Worm (Caenorhabditis elegans): ENCODE measurements around the gene srxa-4.

srxa-4 gene

DNA sequence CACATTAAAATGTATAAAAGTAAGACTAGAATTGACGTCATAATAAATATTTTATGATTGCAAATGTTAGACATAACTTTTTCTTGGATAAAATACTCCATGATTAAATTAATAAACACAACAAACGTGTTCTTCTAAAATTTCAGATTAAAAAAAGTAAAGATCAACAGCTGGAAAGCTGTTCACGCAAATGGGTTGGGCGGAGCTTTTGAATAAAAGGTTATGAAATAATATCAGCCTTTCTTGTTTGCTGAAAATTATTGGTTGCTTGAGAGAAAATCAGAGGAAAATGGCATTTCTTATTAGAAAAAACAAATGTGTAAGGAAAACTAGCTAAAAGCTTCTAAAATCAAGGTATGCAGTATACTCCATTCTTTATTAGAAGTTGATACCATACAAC, 32.5 kb upstream of the srxa-4 start, which contains the start of gene C02H6.3:
Gene C02H6.3 (minus strand): TSS at position 101 of the 400 bp plus-strand sequence.
- TF ChIP-seq ceh-82 (tag; optimal IDR thresholded peaks at IDR 0.05) (no peak), fkh-2 (tag; optimal IDR thresholded peaks at IDR 0.05) (no peak), elt-1 (tag; optimal IDR thresholded peaks at IDR 0.05) (no peak), zag-1 (tag; optimal IDR thresholded peaks at IDR 0.05) (no peak), pqm-1 (tag; optimal IDR thresholded peaks at IDR 0.05) (no peak), lin-15B (tag; optimal IDR thresholded peaks at IDR 0.05) (no peak), nfya-1 (tag; optimal IDR thresholded peaks at IDR 0.05; ENCODE audit: insufficient read depth) (no peak), mdl-1 (tag; optimal IDR thresholded peaks at IDR 0.05) (no peak), lsy-12 (tag; optimal IDR thresholded peaks at IDR 0.05) (no peak), ceh-16 (tag; optimal IDR thresholded peaks at IDR 0.05) (no peak), fos-1 (tag; optimal IDR thresholded peaks at IDR 0.05) (no peak), nhr-11 (tag; optimal IDR thresholded peaks at IDR 0.05) (no peak), ama-1 (optimal IDR thresholded peaks at IDR 0.05) (no peak), unc-39 (tag; optimal IDR thresholded peaks at IDR 0.05) (no peak), snpc-4 (tag; optimal IDR thresholded peaks at IDR 0.05) (no peak), ztf-11 (tag; optimal IDR thresholded peaks at IDR 0.05) (no peak), nhr-25 (tag; optimal IDR thresholded peaks at IDR 0.05) (no peak), tbx-2 (tag; optimal IDR thresholded peaks at IDR 0.05) (no peak), egl-27 (tag; optimal IDR thresholded peaks at IDR 0.05) (no peak)

DNA sequence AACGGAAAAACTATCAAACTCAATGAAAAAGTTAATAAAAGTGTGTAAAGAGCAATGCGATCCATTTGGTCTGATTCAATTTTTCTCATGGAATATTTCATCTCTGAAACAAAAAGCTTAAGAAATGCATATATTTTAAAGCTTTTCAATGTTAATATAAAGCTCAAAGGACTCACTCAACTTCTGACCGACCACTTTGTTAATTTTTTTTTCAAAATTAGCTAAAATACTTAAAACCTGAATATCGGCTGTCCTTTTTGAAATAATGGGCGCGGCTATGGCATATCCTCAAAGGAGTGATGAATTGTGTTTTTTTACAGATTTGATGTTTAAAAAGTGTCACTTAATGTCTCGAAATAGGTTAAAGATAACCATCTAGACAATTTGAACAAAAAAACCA, 30.5 kb upstream of the srxa-4 start, which contains the start of gene C02H6.1:
Gene C02H6.1 (minus strand): TSS at position 101 of the 400 bp plus-strand sequence.
- no peak for TF ChIP-seq ztf-4 (tag; optimal IDR thresholded peaks at IDR 0.05)
- no peak for TF ChIP-seq mdl-1 (tag; optimal IDR thresholded peaks at IDR 0.05)
- TF ChIP-seq jun-1 (tag; optimal IDR thresholded peaks at IDR 0.05), result no peak
- no peak for TF ChIP-seq nhr-237 (tag; optimal IDR thresholded peaks at IDR 0.05)

DNA sequence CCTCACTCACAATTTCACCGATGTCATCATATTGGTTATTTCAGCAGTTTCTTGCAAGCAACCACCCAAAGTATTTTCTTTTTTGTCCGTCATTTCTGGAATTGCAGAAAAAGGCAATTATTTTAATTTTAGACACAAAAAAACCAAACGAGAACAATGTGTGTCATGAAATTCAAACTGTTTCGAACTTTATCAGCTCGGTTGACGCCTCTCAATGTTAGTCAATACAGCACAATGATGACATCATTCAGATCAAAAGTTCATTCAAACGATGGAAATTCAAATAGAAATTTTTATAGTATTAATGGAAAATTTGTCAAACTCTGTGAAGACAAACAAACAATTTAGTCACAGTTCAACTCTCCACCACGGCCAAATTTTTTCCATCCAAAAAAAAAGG, 28.3 kb upstream of the srxa-4 start, which contains the start of gene fbxa-105:
Gene fbxa-105 (minus strand): TSS at position 97 of the 400 bp plus-strand sequence.
- TF ChIP-seq elt-2 (tag; optimal IDR thresholded peaks at IDR 0.05), result peak; percentile 60
- peak; percentile 48 for TF ChIP-seq pha-4 (tag; optimal IDR thresholded peaks at IDR 0.05)
- no peak for TF ChIP-seq eor-1 (tag; optimal IDR thresholded peaks at IDR 0.05)
- TF ChIP-seq pqm-1 (tag; optimal IDR thresholded peaks at IDR 0.05), result peak; percentile 9

DNA sequence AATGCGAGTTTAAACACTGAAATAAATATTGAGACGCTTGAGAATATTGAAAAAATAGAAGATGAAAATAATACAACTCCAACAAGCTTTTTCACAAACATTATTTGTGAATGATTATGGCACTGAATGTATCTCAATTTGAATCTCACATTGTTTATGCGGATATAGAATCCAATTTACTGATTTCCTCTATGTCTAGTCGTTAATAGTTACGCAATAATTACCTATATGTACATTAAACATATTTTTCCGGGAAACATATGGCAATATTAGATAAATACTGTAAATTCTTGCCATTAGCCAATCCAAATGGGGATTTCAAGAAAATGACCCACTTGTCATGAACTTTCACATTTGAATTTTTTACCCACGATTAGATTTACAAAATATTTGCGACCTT, 24.9 kb upstream of the srxa-4 start, which contains the start of gene srx-9:
Gene srx-9 (minus strand): TSS at position 101 of the 400 bp plus-strand sequence.
- no peak for TF ChIP-seq fos-1 (tag; optimal IDR thresholded peaks at IDR 0.05)
- no peak for TF ChIP-seq lin-39 (tag; optimal IDR thresholded peaks at IDR 0.05)
- TF ChIP-seq snpc-4 (tag; optimal IDR thresholded peaks at IDR 0.05), result no peak
- no peak for TF ChIP-seq nhr-237 (tag; optimal IDR thresholded peaks at IDR 0.05)
- TF ChIP-seq zag-1 (tag; optimal IDR thresholded peaks at IDR 0.05), result no peak
- no peak for TF ChIP-seq ama-1 (optimal IDR thresholded peaks at IDR 0.05)
- no peak for TF ChIP-seq nhr-77 (tag; optimal IDR thresholded peaks at IDR 0.05)
- TF ChIP-seq unc-39 (tag; optimal IDR thresholded peaks at IDR 0.05), result no peak
- TF ChIP-seq daf-12 (tag; optimal IDR thresholded peaks at IDR 0.05), result no peak
- no peak for TF ChIP-seq nhr-25 (tag; optimal IDR thresholded peaks at IDR 0.05)
- no peak for TF ChIP-seq eor-1 (tag; optimal IDR thresholded peaks at IDR 0.05)
- TF ChIP-seq mml-1 (tag; optimal IDR thresholded peaks at IDR 0.05), result no peak
- no peak for TF ChIP-seq nhr-28 (tag; optimal IDR thresholded peaks at IDR 0.05)
- TF ChIP-seq fkh-2 (tag; optimal IDR thresholded peaks at IDR 0.05), result no peak
- no peak for TF ChIP-seq ztf-11 (tag; optimal IDR thresholded peaks at IDR 0.05)
- TF ChIP-seq skn-1 (tag; optimal IDR thresholded peaks at IDR 0.05), result no peak

DNA sequence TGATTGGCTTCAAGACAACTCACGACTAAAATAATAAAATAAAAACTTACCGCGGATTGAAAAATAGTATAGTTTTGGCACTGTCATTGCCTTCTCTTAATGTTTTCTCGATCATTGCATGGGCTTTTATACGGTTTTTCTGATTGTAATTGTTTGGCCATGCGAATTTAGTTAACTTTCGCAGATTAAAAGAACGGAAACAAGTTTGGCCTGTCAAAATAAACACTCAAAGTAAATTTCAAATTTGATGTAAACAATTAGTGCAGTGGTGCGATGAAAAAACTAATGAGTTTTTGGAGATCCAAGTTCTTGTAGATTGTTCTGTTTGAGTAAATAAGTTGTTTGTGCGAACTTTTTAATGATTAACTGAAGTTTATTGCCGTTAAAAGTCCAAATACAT, 21.1 kb upstream of the srxa-4 start, which contains the start of gene gst-41:
Gene gst-41 (minus strand): TSS at position 101 of the 400 bp plus-strand sequence.
- TF ChIP-seq daf-12 (tag; optimal IDR thresholded peaks at IDR 0.05) (no peak), mdl-1 (tag; optimal IDR thresholded peaks at IDR 0.05) (no peak), ztf-11 (tag; optimal IDR thresholded peaks at IDR 0.05) (no peak), nhr-67 (tag; optimal IDR thresholded peaks at IDR 0.05) (no peak), sea-2 (GFP tag; optimal IDR thresholded peaks at IDR 0.05) (no peak), lin-39 (tag; optimal IDR thresholded peaks at IDR 0.05) (no peak), unc-62 (GFP tag; optimal IDR thresholded peaks at IDR 0.05) (no peak), nhr-43 (tag; optimal IDR thresholded peaks at IDR 0.05; ENCODE audit: poor library complexity, severe bottlenecking) (no peak), ZK546.5 (tag; optimal IDR thresholded peaks at IDR 0.05) (no peak), nhr-23 (tag; optimal IDR thresholded peaks at IDR 0.05) (no peak), egl-27 (tag; optimal IDR thresholded peaks at IDR 0.05) (no peak), aly-2 (tag; optimal IDR thresholded peaks at IDR 0.05) (no peak), zag-1 (tag; optimal IDR thresholded peaks at IDR 0.05) (no peak), pqm-1 (tag; optimal IDR thresholded peaks at IDR 0.05) (no peak), nhr-25 (tag; optimal IDR thresholded peaks at IDR 0.05) (no peak), elt-1 (tag; optimal IDR thresholded peaks at IDR 0.05) (no peak)

Data from whole organism, L3 larva.